Fruit fly (Drosophila melanogaster) whole organism, embryonic: ENCODE measurements around the gene CG31321.
A peak's percentile ranks its signal among the peaks of the same experiment; 100 is the strongest.

ENCODE experiments used
- Abd-B ChIP-seq: fragments of 200-800 bp; sonication (Bioruptor generic); optimal IDR thresholded peaks from 2 replicates; lab custom pipeline; 2018; ENCODE audit warnings: missing biosample characterization, mild to moderate bottlenecking, missing genetic modification characterization, moderate library complexity
- Bdp1 ChIP-seq: fragments of 200-800 bp; sonication (Bioruptor generic); optimal IDR thresholded peaks from 3 replicates; lab custom pipeline; 2016; ENCODE audit warnings: missing biosample characterization, missing genetic modification characterization
- CG10431 ChIP-seq: fragments of 200-800 bp; sonication (Bioruptor generic); optimal IDR thresholded peaks from 3 replicates; lab custom pipeline; 2018; ENCODE audit warnings: missing biosample characterization, mild to moderate bottlenecking, missing genetic modification characterization
- CG11696 ChIP-seq: fragments of 200-800 bp; sonication (Bioruptor generic); IDR thresholded peaks from 2 replicates; pipeline ENCODE4 v1.3.6; 2022; ENCODE audit warnings: missing biosample characterization, missing genetic modification characterization
- CG11723 ChIP-seq: fragments of 200-800 bp; sonication (Bioruptor generic); optimal IDR thresholded peaks from 2 replicates; lab custom pipeline; 2017; ENCODE audit warnings: missing biosample characterization, mild to moderate bottlenecking, missing genetic modification characterization
- CG12659 ChIP-seq: fragments of 200-800 bp; sonication (Bioruptor generic); optimal IDR thresholded peaks from 3 replicates; lab custom pipeline; 2017; ENCODE audit warnings: mild to moderate bottlenecking, missing biosample characterization, missing genetic modification reagents, missing genetic modification characterization
- CG13894 ChIP-seq: fragments of 200-800 bp; sonication (Bioruptor generic); optimal IDR thresholded peaks from 3 replicates; lab custom pipeline; 2018; ENCODE audit warnings: missing biosample characterization, mild to moderate bottlenecking, missing genetic modification characterization, moderate library complexity
- CG14050 ChIP-seq: fragments of 200-800 bp; sonication (Bioruptor generic); IDR thresholded peaks from 3 replicates; pipeline ENCODE4 v1.3.6; 2022; ENCODE audit warnings: missing biosample characterization, missing genetic modification characterization
- CG14667 ChIP-seq: fragments of 200-800 bp; sonication (Bioruptor generic); IDR thresholded peaks from 2 replicates; pipeline ENCODE4 v1.3.6; 2022; ENCODE audit warnings: missing biosample characterization, missing genetic modification characterization
- CG15269 ChIP-seq: fragments of 200-800 bp; sonication (Bioruptor generic); optimal IDR thresholded peaks from 2 replicates; lab custom pipeline; 2018; ENCODE audit warnings: missing biosample characterization, mild to moderate bottlenecking, missing genetic modification characterization, moderate library complexity
- CG17361 ChIP-seq: fragments of 200-800 bp; sonication (Bioruptor generic); IDR thresholded peaks from 3 replicates; pipeline ENCODE4 v1.3.6; 2022; ENCODE audit warnings: missing biosample characterization, missing genetic modification characterization
- CG18262 ChIP-seq: fragments of 200-800 bp; optimal IDR thresholded peaks from 3 replicates; lab custom pipeline; 2019; ENCODE audit warnings: missing biosample characterization, mild to moderate bottlenecking, missing genetic modification characterization, moderate library complexity
- CG1832 ChIP-seq: fragments of 200-800 bp; sonication (Bioruptor generic); optimal IDR thresholded peaks from 2 replicates; lab custom pipeline; 2017; ENCODE audit warnings: missing biosample characterization, mild to moderate bottlenecking, missing genetic modification characterization, inconsistent platforms
- CG18619 ChIP-seq: fragments of 200-800 bp; sonication (Bioruptor generic); optimal IDR thresholded peaks from 3 replicates; lab custom pipeline; 2017; ENCODE audit warnings: missing biosample characterization, mild to moderate bottlenecking, missing genetic modification characterization
- CG30403 ChIP-seq: fragments of 200-800 bp; sonication (Bioruptor generic); optimal IDR thresholded peaks from 3 replicates; lab custom pipeline; 2016; ENCODE audit warnings: missing biosample characterization, missing genetic modification characterization
- CG32532 ChIP-seq: fragments of 200-800 bp; sonication (Bioruptor generic); IDR thresholded peaks from 2 replicates; pipeline ENCODE4 v1.3.6; 2022; ENCODE audit warnings: missing biosample characterization, missing genetic modification characterization
- CG6854 ChIP-seq: fragments of 200-800 bp; sonication (Bioruptor generic); optimal IDR thresholded peaks from 3 replicates; lab custom pipeline; 2017; ENCODE audit warnings: missing biosample characterization, mild to moderate bottlenecking, missing genetic modification characterization
- CHES-1-like ChIP-seq: fragments of 200-800 bp; sonication (Bioruptor generic); optimal IDR thresholded peaks from 2 replicates; lab custom pipeline; 2016; ENCODE audit warnings: missing biosample characterization, missing genetic modification characterization
- Deaf1 ChIP-seq: fragments of 200-800 bp; optimal IDR thresholded peaks from 3 replicates; lab custom pipeline; 2019; ENCODE audit warnings: missing biosample characterization, mild to moderate bottlenecking, missing genetic modification characterization, moderate library complexity
- Dip3 ChIP-seq: fragments of 200-800 bp; sonication (Bioruptor generic); optimal IDR thresholded peaks from 3 replicates; lab custom pipeline; 2016; ENCODE audit warnings: missing biosample characterization, missing genetic modification characterization
- Dp ChIP-seq: fragments of 200-800 bp; sonication (Bioruptor generic); optimal IDR thresholded peaks from 2 replicates; lab custom pipeline; 2018; ENCODE audit warnings: missing biosample characterization, mild to moderate bottlenecking, missing genetic modification characterization, moderate library complexity
- Eip74EF ChIP-seq, 2 experiments: fragments of 200-800 bp in 1 of 2; fragments of >200 bp in 1 of 2; sonication (Bioruptor generic) in 1 of 2; optimal IDR thresholded peaks; 2 replicates each; lab custom pipeline; 2017 to 2019; ENCODE audit warnings: missing biosample characterization in 2 of 2, missing genetic modification characterization in 2 of 2, mild to moderate bottlenecking in 1 of 2, moderate library complexity in 1 of 2
- Fer2 ChIP-seq: fragments of 200-800 bp; sonication (Bioruptor generic); optimal IDR thresholded peaks from 2 replicates; lab custom pipeline; 2018; ENCODE audit warnings: missing biosample characterization, mild to moderate bottlenecking, missing genetic modification characterization, moderate library complexity
- Gsc ChIP-seq: fragments of 200-800 bp; sonication (Bioruptor generic); IDR thresholded peaks from 2 replicates; pipeline ENCODE4 v1.3.6; 2022; ENCODE audit warnings: missing biosample characterization, missing genetic modification characterization
- H2.0 ChIP-seq: fragments of 200-800 bp; sonication (Bioruptor generic); IDR thresholded peaks from 2 replicates; pipeline ENCODE4 v1.3.6; 2022; ENCODE audit warnings: missing biosample characterization, missing genetic modification characterization
- HmgD ChIP-seq: fragments of 200-800 bp; sonication (Bioruptor generic); optimal IDR thresholded peaks from 3 replicates; lab custom pipeline; 2016; ENCODE audit warnings: missing biosample characterization, missing genetic modification characterization
- HmgZ ChIP-seq: fragments of 200-800 bp; sonication (Bioruptor generic); optimal IDR thresholded peaks from 2 replicates; lab custom pipeline; 2018; ENCODE audit warnings: missing biosample characterization, mild to moderate bottlenecking, missing genetic modification characterization
- Hmx ChIP-seq: fragments of 200-800 bp; sonication (Bioruptor generic); optimal IDR thresholded peaks from 2 replicates; lab custom pipeline; 2016; ENCODE audit warnings: missing biosample characterization, missing genetic modification characterization
- MESR4 ChIP-seq: fragments of 200-800 bp; sonication (Bioruptor generic); optimal IDR thresholded peaks from 2 replicates; lab custom pipeline; 2018; ENCODE audit warnings: missing biosample characterization, mild to moderate bottlenecking, missing genetic modification characterization, moderate library complexity
- Rfx ChIP-seq: fragments of 200-800 bp; sonication (Bioruptor generic); IDR thresholded peaks from 2 replicates; pipeline ENCODE4 v1.3.6; 2022; ENCODE audit warnings: missing biosample characterization, missing genetic modification characterization
- Sry-δ ChIP-seq: fragments of 200-800 bp; sonication (Bioruptor generic); optimal IDR thresholded peaks from 2 replicates; lab custom pipeline; 2016; ENCODE audit warnings: missing biosample characterization, missing genetic modification characterization
- Ssrp ChIP-seq: fragments of 200-800 bp; sonication (Bioruptor generic); optimal IDR thresholded peaks from 2 replicates; lab custom pipeline; 2018; ENCODE audit warnings: missing biosample characterization, mild to moderate bottlenecking, missing genetic modification characterization, moderate library complexity
- amos ChIP-seq: fragments of 200-800 bp; sonication (Bioruptor generic); IDR thresholded peaks from 2 replicates; pipeline ENCODE4 v1.3.6; 2022; ENCODE audit warnings: missing biosample characterization, missing genetic modification characterization; ENCODE audit not compliant: partially characterized antibody
- chn ChIP-seq: fragments of 200-800 bp; sonication (Bioruptor generic); optimal IDR thresholded peaks from 2 replicates; lab custom pipeline; 2016; ENCODE audit warnings: missing biosample characterization, missing genetic modification characterization
- cwo ChIP-seq: fragments of 200-800 bp; sonication (Bioruptor generic); optimal IDR thresholded peaks from 3 replicates; lab custom pipeline; 2017; ENCODE audit warnings: missing biosample characterization, missing genetic modification characterization, mild to moderate bottlenecking, moderate library complexity, missing genetic modification reagents
- en ChIP-seq: fragments of 200-800 bp; sonication (Bioruptor generic); optimal IDR thresholded peaks from 2 replicates; lab custom pipeline; 2016; ENCODE audit warnings: missing biosample characterization, missing genetic modification characterization
- esg ChIP-seq: fragments of 200-800 bp; sonication (Bioruptor generic); conservative IDR thresholded peaks from 2 replicates; pipeline ENCODE4 v1.3.6; 2022; ENCODE audit warnings: missing biosample characterization, missing genetic modification characterization
- eyg ChIP-seq: fragments of 200-800 bp; sonication (Bioruptor generic); optimal IDR thresholded peaks from 3 replicates; lab custom pipeline; 2016; ENCODE audit warnings: missing biosample characterization, missing genetic modification characterization
- fd3F ChIP-seq: fragments of 200-800 bp; sonication (Bioruptor generic); optimal IDR thresholded peaks from 2 replicates; lab custom pipeline; 2018; ENCODE audit warnings: missing biosample characterization, mild to moderate bottlenecking, missing genetic modification characterization, moderate library complexity
- hbn ChIP-seq: fragments of 200-800 bp; sonication (Bioruptor generic); IDR thresholded peaks from 2 replicates; pipeline ENCODE4 v1.3.6; 2022; ENCODE audit warnings: missing biosample characterization, missing genetic modification characterization; ENCODE audit not compliant: partially characterized antibody
- ind ChIP-seq: fragments of 200-800 bp; sonication (Bioruptor generic); optimal IDR thresholded peaks from 3 replicates; lab custom pipeline; 2016; ENCODE audit warnings: missing biosample characterization, missing genetic modification characterization
- jigr1 ChIP-seq: fragments of 200-800 bp; sonication (Bioruptor generic); IDR thresholded peaks from 3 replicates; pipeline ENCODE4 v1.3.6; 2022; ENCODE audit warnings: missing biosample characterization, missing genetic modification characterization
- lov ChIP-seq, 2 experiments: fragments of 200-800 bp in 1 of 2; fragments of >200 bp in 1 of 2; sonication (Bioruptor generic) in 1 of 2; IDR thresholded peaks in 1 of 2; optimal IDR thresholded peaks in 1 of 2; 2 replicates in 1 of 2; 3 replicates in 1 of 2; pipeline versions ENCODE4 v1.3.6 to Lab custom; 2017 to 2022; ENCODE audit warnings: missing biosample characterization in 1 of 2, missing genetic modification characterization in 1 of 2
- nmo ChIP-seq: fragments of 200-800 bp; sonication (Bioruptor generic); optimal IDR thresholded peaks from 2 replicates; lab custom pipeline; 2018; ENCODE audit warnings: missing biosample characterization, mild to moderate bottlenecking, missing genetic modification characterization, moderate library complexity
- onecut ChIP-seq: fragments of 200-800 bp; sonication (Bioruptor generic); IDR thresholded peaks from 2 replicates; pipeline ENCODE4 v1.3.6; 2022; ENCODE audit warnings: missing biosample characterization, missing genetic modification characterization
- prd ChIP-seq, 3 experiments: fragments of >200 bp in 2 of 3; fragments of 200-800 bp in 1 of 3; sonication (Bioruptor generic) in 1 of 3; optimal IDR thresholded peaks in 2 of 3; IDR thresholded peaks in 1 of 3; 2 replicates in 2 of 3; 3 replicates in 1 of 3; pipeline versions ENCODE4 v1.3.6 to Lab custom; 2017 to 2022; ENCODE audit warnings: missing biosample characterization in 1 of 3, missing genetic modification characterization in 1 of 3
- schlank ChIP-seq: fragments of 200-800 bp; sonication (Bioruptor generic); optimal IDR thresholded peaks from 2 replicates; lab custom pipeline; 2018; ENCODE audit warnings: missing biosample characterization, mild to moderate bottlenecking, missing genetic modification characterization
- sima ChIP-seq: fragments of 200-800 bp; sonication (Bioruptor generic); optimal IDR thresholded peaks from 2 replicates; lab custom pipeline; 2016; ENCODE audit warnings: missing biosample characterization, missing genetic modification characterization
- tio ChIP-seq: fragments of 200-800 bp; sonication (Bioruptor generic); optimal IDR thresholded peaks from 2 replicates; lab custom pipeline; 2017; ENCODE audit warnings: missing biosample characterization, missing genetic modification characterization, inconsistent platforms
- vnd ChIP-seq: fragments of 200-800 bp; sonication (Bioruptor generic); IDR thresholded peaks from 3 replicates; pipeline ENCODE4 v1.3.6; 2022; ENCODE audit warnings: missing biosample characterization, missing genetic modification characterization; ENCODE audit not compliant: partially characterized antibody

Gene CG31321

DNA sequence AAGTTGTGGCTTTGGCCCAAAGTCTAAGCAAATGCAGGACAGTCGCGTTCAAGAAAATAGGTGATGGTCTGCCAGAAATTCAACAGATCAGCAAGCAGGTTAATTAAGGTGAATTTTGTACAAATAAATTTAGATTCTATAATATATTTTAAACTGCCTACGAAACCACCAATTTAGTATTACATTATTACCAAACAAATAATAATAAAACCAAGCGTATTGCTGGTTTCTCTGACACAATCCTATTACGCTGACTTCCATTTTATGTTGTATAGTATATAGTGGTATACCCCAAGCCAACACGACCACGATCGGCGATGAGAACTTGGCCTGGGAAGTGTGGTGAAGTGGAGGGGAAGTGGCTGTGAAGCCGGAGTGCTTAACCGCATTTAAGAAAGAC lies 18.7 kb upstream of the CG31321 start (continued):
- TF ChIP-seq Rfx (GFP tag; lab: Robert Waterston, UW) (no peak), en (no peak), Dip3 (no peak), CG15269 (tag; lab: Kevin White, UChicago) (peak; percentile 51), HmgZ (no peak), jigr1 (GFP tag; lab: Robert Waterston, UW) (no peak), H2.0 (GFP tag; lab: Robert Waterston, UW) (no peak), CG12659 (peak; percentile 6), vnd (GFP tag; lab: Robert Waterston, UW) (no peak), Ssrp (peak; percentile 22), Abd-B (GFP tag; lab: Kevin White, UChicago) (no peak), CG14667 (GFP tag; lab: Robert Waterston, UW) (no peak), sima (GFP tag; lab: Kevin White, UChicago) (no peak), HmgD (GFP tag; lab: Kevin White, UChicago) (no peak), CHES-1-like (GFP tag; lab: Kevin White, UChicago) (no peak), CG11696 (GFP tag; lab: Robert Waterston, UW) (peak; percentile 51), eyg (GFP tag; lab: Kevin White, UChicago) (no peak), MESR4 (GFP tag; lab: Kevin White, UChicago) (no peak), CG30403 (GFP tag; lab: Kevin White, UChicago) (peak; percentile 7), CG6854 (GFP tag; lab: Kevin White, UChicago) (no peak), Hmx (GFP tag; lab: Kevin White, UChicago) (no peak), CG17361 (GFP tag; lab: Robert Waterston, UW) (0 out of 3 replicates have a peak, but pooled peaks have one; percentile 33), Fer2 (tag; lab: Kevin White, UChicago) (no peak), esg (no peak), Gsc (GFP tag; lab: Robert Waterston, UW) (no peak), nmo (GFP tag; lab: Kevin White, UChicago) (peak; percentile 14), Eip74EF (GFP tag; optimal IDR thresholded peaks at IDR 0.05; lab: Kevin White, UChicago) (peak in 1 of 2 experiments; percentile 22), ind (GFP tag; lab: Kevin White, UChicago) (no peak), amos (no peak), CG18262 (peak; percentile 1), chn (GFP tag; lab: Kevin White, UChicago) (no peak), Deaf1 (tag; lab: Kevin White, UChicago) (no peak), fd3F (no peak), CG13894 (tag; lab: Kevin White, UChicago) (no peak), CG11723 (no peak), hbn (GFP tag; lab: Robert Waterston, UW) (no peak), Bdp1 (GFP tag; lab: Kevin White, UChicago) (no peak), lov (optimal IDR thresholded peaks at IDR 0.05; lab: Kevin White, UChicago) (no peak), lov (GFP tag; IDR thresholded peaks at IDR 0.05; lab: Robert Waterston, UW) (no peak), schlank (tag; lab: Kevin White, UChicago) (no peak), cwo (GFP tag; lab: Kevin White, UChicago) (no peak), CG1832 (GFP tag; lab: Kevin White, UChicago) (no peak), CG18619 (GFP tag; lab: Kevin White, UChicago) (no peak), prd (optimal IDR thresholded peaks at IDR 0.05; lab: Kevin White, UChicago) (no peak), prd (GFP tag; IDR thresholded peaks at IDR 0.05; lab: Robert Waterston, UW) (peak; percentile 28; the same call in 1 of the 3 replicates), tio (GFP tag; lab: Kevin White, UChicago) (no peak), CG14050 (no peak), CG10431 (GFP tag; lab: Kevin White, UChicago) (no peak), Sry-δ (GFP tag; lab: Kevin White, UChicago) (no peak), Dp (GFP tag; lab: Kevin White, UChicago) (no peak), CG32532 (GFP tag; lab: Robert Waterston, UW) (no peak), onecut (no peak)
